Worm (Caenorhabditis elegans) whole organism, L4 larva: ENCODE results near the gene lpr-6.

Experiments
- nhr-10 ChIP-seq: fragments of 150-350 bp; optimal IDR thresholded peaks from 2 replicates; lab custom pipeline; 2014; ENCODE audit warnings: missing biosample characterization, missing genetic modification characterization
- zfp-3 ChIP-seq: fragments of 200-800 bp; sonication (Bioruptor generic); conservative IDR thresholded peaks from 2 replicates; pipeline ENCODE4 v1.3.6; 2022; ENCODE audit warnings: missing genetic modification reagents, missing genetic modification characterization, missing compliant biosample characterization

DNA sequence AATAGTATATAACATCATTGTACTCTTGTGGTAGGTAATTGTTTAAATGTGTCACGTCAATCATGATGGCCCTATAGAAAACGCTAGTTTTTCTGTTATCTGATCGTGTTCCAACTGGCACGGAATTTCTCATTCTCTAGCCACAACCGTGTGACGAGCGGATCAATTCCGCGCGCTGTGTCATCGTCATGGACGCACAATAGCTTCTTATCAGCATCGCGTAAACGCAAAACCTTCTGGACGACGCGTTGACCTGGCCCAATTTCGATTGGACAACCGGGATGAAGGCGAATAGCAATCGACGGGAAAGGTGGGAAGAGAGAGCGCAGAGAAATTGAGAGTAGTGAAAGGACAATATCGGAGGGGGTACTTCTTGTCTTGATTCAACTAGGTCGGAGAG, 2.8 kb upstream of the lpr-6 start, which contains the start of gene lpr-3:
- TF ChIP-seq zfp-3 (GFP tag; lab: Robert Waterston, UW) (no peak), nhr-10 (tag; lab: Kevin White, UChicago) (no peak)
